Worm (Caenorhabditis elegans) whole organism, L4 larva: ENCODE data around the gene C42C1.19.

Experiments
- arid-1 ChIP-seq: fragments of 200-800 bp; sonication (Bioruptor generic); conservative IDR thresholded peaks from 2 replicates; pipeline ENCODE4 v1.3.6; 2022; ENCODE audit warnings: missing genetic modification reagents, missing genetic modification characterization, missing compliant biosample characterization
- lin-39 ChIP-seq: fragments of 150-350 bp; optimal IDR thresholded peaks from 2 replicates; lab custom pipeline; 2014; ENCODE audit warnings: missing biosample characterization, missing genetic modification reagents, missing genetic modification characterization
- lir-3 ChIP-seq: sonication (generic microtip); optimal IDR thresholded peaks from 2 replicates; lab custom pipeline; 2016; ENCODE audit warnings: mild to moderate bottlenecking, missing genetic modification characterization, missing compliant biosample characterization
- mep-1 ChIP-seq: fragments of 150-350 bp; sonication (generic microtip); optimal IDR thresholded peaks from 3 replicates; lab custom pipeline; 2014; ENCODE audit warnings: missing biosample characterization, missing genetic modification characterization
- nhr-237 ChIP-seq: sonication (generic microtip); optimal IDR thresholded peaks from 2 replicates; lab custom pipeline; 2017; ENCODE audit warnings: missing biosample characterization, missing genetic modification characterization
- nhr-28 ChIP-seq: fragments of 150-350 bp; optimal IDR thresholded peaks from 2 replicates; lab custom pipeline; 2014; ENCODE audit warnings: missing biosample characterization, missing genetic modification characterization

DNA sequence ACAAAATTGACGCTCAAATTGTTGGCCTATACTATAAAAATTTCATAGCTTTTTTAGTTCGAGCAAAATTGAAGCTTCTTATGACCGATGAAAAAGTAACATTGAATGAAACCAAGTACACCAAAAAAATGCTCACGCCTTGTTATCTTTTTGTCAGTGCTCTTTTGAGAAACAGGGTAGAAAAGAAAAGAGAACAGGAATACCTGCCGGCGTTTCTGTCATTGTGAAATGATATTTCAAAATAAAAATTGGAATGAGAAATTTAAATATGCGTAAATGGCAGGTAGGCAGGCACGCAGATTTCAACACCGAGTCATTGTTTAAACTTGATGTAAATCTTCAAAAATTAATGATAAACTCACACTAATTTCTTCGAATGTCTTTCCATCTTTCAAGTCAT lies 22.2 kb downstream of the C42C1.19 start:
- TF ChIP-seq lir-3 (tag; lab: Kevin White, UChicago) (no peak), nhr-237 (tag; lab: Kevin White, UChicago) (no peak), arid-1 (GFP tag; lab: Robert Waterston, UW) (no peak), mep-1 (tag; lab: Kevin White, UChicago) (no peak), lin-39 (tag; lab: Kevin White, UChicago) (no peak), nhr-28 (tag; lab: Kevin White, UChicago) (no peak)
